Worm (Caenorhabditis elegans) whole organism, L4/young adult: ENCODE results near the gene Y39F10A.1.

Experiments
- W03F9.2 ChIP-seq: fragments of 150-350 bp; optimal IDR thresholded peaks from 2 replicates; lab custom pipeline; 2014; ENCODE audit warnings: missing biosample characterization, missing genetic modification characterization
- dao-5 ChIP-seq: sonication (generic microtip); optimal IDR thresholded peaks from 2 replicates; lab custom pipeline; 2016; ENCODE audit warnings: missing genotype, missing genetic modification characterization, moderate library complexity, missing compliant biosample characterization
- him-1 ChIP-seq: sonication (generic microtip); optimal IDR thresholded peaks from 2 replicates; lab custom pipeline; 2016; ENCODE audit warnings: missing genotype, missing genetic modification reagents, missing genetic modification characterization, missing compliant biosample characterization

ce11 chrII:729931-730330 is 45.2 kb upstream of the Y39F10A.1 start:
- no peak for TF ChIP-seq him-1 (tag; lab: Kevin White, UChicago)
- no peak for TF ChIP-seq dao-5 (tag; lab: Kevin White, UChicago)
- TF ChIP-seq W03F9.2 (tag; lab: Kevin White, UChicago): no peak
